Worm (Caenorhabditis elegans): Measurements from ENCODE around the gene Y41E3.18.

Gene Y41E3.18

DNA sequence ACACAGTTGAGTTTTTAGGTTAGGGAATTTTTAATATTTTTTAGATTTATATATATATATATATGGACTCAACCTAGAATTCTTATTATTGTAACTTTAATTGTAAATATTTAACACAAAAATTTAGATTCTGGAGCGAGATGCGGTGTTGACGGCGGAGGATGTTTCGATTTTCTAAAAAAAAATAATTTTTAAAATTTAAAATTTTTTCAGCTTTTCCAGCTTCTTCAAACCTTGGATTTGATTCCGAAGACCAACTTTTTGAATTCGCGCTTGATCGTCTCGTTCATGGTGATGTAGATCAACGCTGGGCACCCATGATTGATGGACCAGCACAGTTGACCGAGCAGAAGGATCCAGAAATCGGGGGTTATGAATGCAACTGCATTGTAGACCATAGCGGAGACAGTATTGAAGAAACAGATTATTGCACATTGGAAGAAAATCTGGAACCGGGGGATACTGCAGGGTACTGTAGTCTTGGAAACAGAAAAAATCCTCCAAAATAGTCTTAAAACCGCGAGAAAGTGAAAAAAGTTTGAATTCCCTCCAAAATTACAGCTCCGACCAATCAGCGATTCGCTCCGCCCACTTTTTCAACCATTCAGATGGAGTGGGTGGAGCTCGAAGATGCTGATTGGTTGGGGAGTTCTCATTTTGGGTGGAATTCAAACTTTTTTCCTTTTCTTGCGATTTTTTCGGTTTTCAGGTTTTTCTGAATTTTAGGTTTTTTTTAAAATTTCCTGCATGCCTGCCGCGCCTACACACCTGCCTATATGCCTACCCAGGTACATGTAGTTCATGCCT lies 16.1 kb downstream of the Y41E3.18 start (continued):
- no peak for TF ChIP-seq hlh-12 (tag; optimal IDR thresholded peaks at IDR 0.05)
- TF ChIP-seq attf-3 (GFP tag; conservative IDR thresholded peaks at IDR 0.05), result no peak
- TF ChIP-seq bed-1 (GFP tag; IDR thresholded peaks at IDR 0.05), result 0 out of 2 replicates have a peak, but pooled peaks have one; percentile 16
- no peak for TF ChIP-seq ztf-18 (tag; optimal IDR thresholded peaks at IDR 0.05)
- no peak for TF ChIP-seq F57A8.1 (GFP tag; optimal IDR thresholded peaks at IDR 0.05)
- peak in 1 of 3 experiments; percentile 5 for TF ChIP-seq lin-35 (GFP tag; optimal IDR thresholded peaks at IDR 0.05)
- peak; percentile 52; the same call in 1 of the 2 replicates for TF ChIP-seq mcd-1 (GFP tag; IDR thresholded peaks at IDR 0.05)
- 0 out of 2 replicates have a peak, but pooled peaks have one; percentile 21 for TF ChIP-seq Y79H2A.3 (GFP tag; conservative IDR thresholded peaks at IDR 0.05)
- no peak for TF ChIP-seq ceh-40 (GFP tag; IDR thresholded peaks at IDR 0.05)
- peak; percentile 75; the same call in 1 of the 2 replicates for TF ChIP-seq nfya-2 (GFP tag; IDR thresholded peaks at IDR 0.05)
- TF ChIP-seq nhr-90 (tag; optimal IDR thresholded peaks at IDR 0.05), result no peak
- TF ChIP-seq chd-7 (tag; optimal IDR thresholded peaks at IDR 0.05), result peak; percentile 76
- TF ChIP-seq madf-3 (GFP tag; IDR thresholded peaks at IDR 0.05), result no peak; the same call in 1 of the 2 replicates
- TF ChIP-seq T07F8.4 (tag; optimal IDR thresholded peaks at IDR 0.05), result no peak
- TF ChIP-seq lin-54 (GFP tag; optimal IDR thresholded peaks at IDR 0.05), result peak; percentile 28
- TF ChIP-seq lir-1 (GFP tag; conservative IDR thresholded peaks at IDR 0.05), result no peak
- no peak for TF ChIP-seq attf-5 (GFP tag; optimal IDR thresholded peaks at IDR 0.05)
- no peak for TF ChIP-seq nhr-80 (tag; optimal IDR thresholded peaks at IDR 0.05)
- peak; percentile 37 for TF ChIP-seq T26A5.8 (tag; optimal IDR thresholded peaks at IDR 0.05)
- TF ChIP-seq D2030.7 (GFP tag; IDR thresholded peaks at IDR 0.05), result no peak; the same call in 1 of the 2 replicates
- TF ChIP-seq ekl-4 (GFP tag; IDR thresholded peaks at IDR 0.05), result no peak; the same call in 1 of the 2 replicates
- TF ChIP-seq B0019.2 (GFP tag; conservative IDR thresholded peaks at IDR 0.05), result no peak
- TF ChIP-seq lsy-27 (tag; optimal IDR thresholded peaks at IDR 0.05; ENCODE audit: borderline replicate concordance, insufficient read depth), result no peak
- TF ChIP-seq lin-40 (tag; optimal IDR thresholded peaks at IDR 0.05), result no peak
- TF ChIP-seq C06A6.2 (GFP tag; conservative IDR thresholded peaks at IDR 0.05), result no peak
- TF ChIP-seq ztf-6 (GFP tag; IDR thresholded peaks at IDR 0.05), result no peak
- TF ChIP-seq rpc-1 (optimal IDR thresholded peaks at IDR 0.05), result no peak
- TF ChIP-seq rpc-1 (tag; optimal IDR thresholded peaks at IDR 0.05), result no peak
- TF ChIP-seq zfh-2 (GFP tag; conservative IDR thresholded peaks at IDR 0.05), result no peak
- TF ChIP-seq K12H6.12 (tag; optimal IDR thresholded peaks at IDR 0.05), result no peak
- no peak for TF ChIP-seq F39B2.1 (GFP tag; IDR thresholded peaks at IDR 0.05)
- TF ChIP-seq sdz-38 (tag; optimal IDR thresholded peaks at IDR 0.05), result no peak
- no peak for TF ChIP-seq ceh-79 (tag; optimal IDR thresholded peaks at IDR 0.05)
- no peak for TF ChIP-seq ccch-3 (GFP tag; optimal IDR thresholded peaks at IDR 0.05)
- no peak for TF ChIP-seq F33H1.4 (GFP tag; IDR thresholded peaks at IDR 0.05)
- TF ChIP-seq nfya-1 (tag; optimal IDR thresholded peaks at IDR 0.05; ENCODE audit: borderline replicate concordance, insufficient read depth), result no peak
- no peak for TF ChIP-seq cebp-1 (GFP tag; IDR thresholded peaks at IDR 0.05)
- TF ChIP-seq cebp-1 (tag; optimal IDR thresholded peaks at IDR 0.05), result peak; percentile 2
- TF ChIP-seq F57C9.4 (tag; optimal IDR thresholded peaks at IDR 0.05), result no peak
- TF ChIP-seq tbx-9 (tag; optimal IDR thresholded peaks at IDR 0.05; ENCODE audit: borderline replicate concordance), result no peak
- TF ChIP-seq dpff-1 (tag; optimal IDR thresholded peaks at IDR 0.05), result peak; percentile 73
- no peak for TF ChIP-seq unc-62 (GFP tag; optimal IDR thresholded peaks at IDR 0.05)
- TF ChIP-seq repo-1 (tag; optimal IDR thresholded peaks at IDR 0.05), result peak; percentile 66
- TF ChIP-seq dox-1 (GFP tag; IDR thresholded peaks at IDR 0.05), result no peak
- TF ChIP-seq ztf-22 (GFP tag; optimal IDR thresholded peaks at IDR 0.05), result no peak
- TF ChIP-seq ztf-28 (GFP tag; IDR thresholded peaks at IDR 0.05), result no peak
- TF ChIP-seq rec-8 (tag; optimal IDR thresholded peaks at IDR 0.05), result peak in 1 of 2 experiments; percentile 24
- no peak for TF ChIP-seq sea-2 (GFP tag; IDR thresholded peaks at IDR 0.05)

Data from whole organism, young adult.